Worm (Caenorhabditis elegans) whole organism, late embryonic: ENCODE results near the gene abhd-3.1.

Experiments used
- ceh-6 ChIP-seq: fragments of 200-800 bp; sonication (Bioruptor generic); optimal IDR thresholded peaks from 2 replicates; lab custom pipeline; 2018; ENCODE audit warnings: mild to moderate bottlenecking, missing genetic modification characterization, missing compliant biosample characterization
- hlh-30 ChIP-seq: sonication (generic microtip); optimal IDR thresholded peaks from 2 replicates; lab custom pipeline; 2017; ENCODE audit warnings: antibody characterized with exemption, missing genetic modification characterization, missing compliant biosample characterization; ENCODE audit not compliant: insufficient read depth
- mec-3 ChIP-seq: sonication (generic microtip); optimal IDR thresholded peaks from 2 replicates; lab custom pipeline; 2016; ENCODE audit warnings: borderline replicate concordance, missing genetic modification characterization, missing compliant biosample characterization
- pha-4 ChIP-seq: fragments of 150-350 bp; optimal IDR thresholded peaks from 2 replicates; lab custom pipeline; 2018; ENCODE audit warnings: missing biosample characterization, missing genetic modification reagents, missing genetic modification characterization
- pqm-1 ChIP-seq: sonication (generic microtip); optimal IDR thresholded peaks from 2 replicates; lab custom pipeline; 2016; ENCODE audit warnings: missing genetic modification characterization, missing compliant biosample characterization
- rnt-1 ChIP-seq: sonication (generic microtip); optimal IDR thresholded peaks from 2 replicates; lab custom pipeline; 2016; ENCODE audit warnings: missing genetic modification characterization, missing compliant biosample characterization
- sox-2 ChIP-seq: fragments of 200-800 bp; sonication (Bioruptor generic); IDR thresholded peaks from 2 replicates; pipeline ENCODE4 v1.3.6; 2022; ENCODE audit warnings: missing genetic modification reagents, missing genetic modification characterization, missing compliant biosample characterization
- unc-3 ChIP-seq, 2 experiments: fragments of 200-800 bp in 1 of 2; sonication (Bioruptor generic) in 1 of 2; sonication (generic microtip) in 1 of 2; conservative IDR thresholded peaks in 1 of 2; optimal IDR thresholded peaks in 1 of 2; 2 replicates each; pipeline versions ENCODE4 v1.3.6 to Lab custom; 2016 to 2022; ENCODE audit warnings: missing compliant biosample characterization in 2 of 2, missing genetic modification characterization in 2 of 2, missing genetic modification reagents in 1 of 2
- unc-42 ChIP-seq: sonication (generic microtip); optimal IDR thresholded peaks from 2 replicates; lab custom pipeline; 2016; ENCODE audit warnings: missing genotype, missing genetic modification characterization, missing compliant biosample characterization

- no peak for TF ChIP-seq pqm-1
- no peak for TF ChIP-seq unc-42 (tag; lab: Kevin White, UChicago)
- TF ChIP-seq unc-3 (GFP tag; conservative IDR thresholded peaks at IDR 0.05; lab: Robert Waterston, UW), result no peak
- TF ChIP-seq unc-3 (tag; optimal IDR thresholded peaks at IDR 0.05; lab: Kevin White, UChicago), result no peak
- no peak for TF ChIP-seq ceh-6 (GFP tag; lab: Kevin White, UChicago)
- TF ChIP-seq rnt-1 (tag; lab: Kevin White, UChicago), result no peak
- TF ChIP-seq hlh-30 (tag; lab: Kevin White, UChicago), result no peak
- no peak for TF ChIP-seq pha-4
- no peak for TF ChIP-seq sox-2 (GFP tag; lab: Robert Waterston, UW)
- TF ChIP-seq mec-3 (tag; lab: Kevin White, UChicago), result no peak
These were observed 21.1 kb upstream of the abhd-3.1 start, which contains the start of gene algn-7 for ce11 chrV:19934223-19934622.
